Fruit fly (Drosophila melanogaster) whole organism, pupa: ENCODE measurements around the gene yin.

Experiments
- CG10348 ChIP-seq: fragments of 200-800 bp; sonication (Bioruptor generic); IDR thresholded peaks from 2 replicates; pipeline ENCODE4 v1.3.6; 2022; ENCODE audit warnings: missing biosample characterization, missing genetic modification characterization
- CG12605 ChIP-seq: fragments of 200-800 bp; sonication (Bioruptor generic); IDR thresholded peaks from 2 replicates; pipeline ENCODE4 v1.3.6; 2022; ENCODE audit warnings: missing biosample characterization, missing genetic modification characterization
- CG15710 ChIP-seq: fragments of 200-800 bp; sonication (Bioruptor generic); optimal IDR thresholded peaks from 2 replicates; lab custom pipeline; 2018; ENCODE audit warnings: missing biosample characterization, mild to moderate bottlenecking, missing genetic modification characterization, moderate library complexity
- CG17806 ChIP-seq: fragments of 200-800 bp; sonication (Bioruptor generic); optimal IDR thresholded peaks from 2 replicates; lab custom pipeline; 2018; ENCODE audit warnings: missing biosample characterization, mild to moderate bottlenecking, missing genetic modification characterization, moderate library complexity
- CG34367 ChIP-seq: fragments of 200-800 bp; sonication (Bioruptor generic); optimal IDR thresholded peaks from 2 replicates; lab custom pipeline; 2018; ENCODE audit warnings: missing biosample characterization, mild to moderate bottlenecking, missing genetic modification characterization
- CG4496 ChIP-seq: fragments of 200-800 bp; sonication (Bioruptor generic); IDR thresholded peaks from 3 replicates; pipeline ENCODE4 v1.3.6; 2022; ENCODE audit warnings: missing biosample characterization, missing genetic modification characterization
- CG8159 ChIP-seq: fragments of 200-800 bp; sonication (Bioruptor generic); optimal IDR thresholded peaks from 3 replicates; lab custom pipeline; 2018; ENCODE audit warnings: missing biosample characterization, mild to moderate bottlenecking, missing genetic modification characterization, moderate library complexity
- CG9948 ChIP-seq: fragments of 200-800 bp; sonication (Bioruptor generic); optimal IDR thresholded peaks from 2 replicates; lab custom pipeline; 2018; ENCODE audit warnings: missing biosample characterization, mild to moderate bottlenecking, missing genetic modification characterization, moderate library complexity
- fd96Ca ChIP-seq: fragments of 200-800 bp; sonication (Bioruptor generic); IDR thresholded peaks from 3 replicates; pipeline ENCODE4 v1.3.6; 2022; ENCODE audit warnings: missing biosample characterization, missing genetic modification characterization

DNA sequence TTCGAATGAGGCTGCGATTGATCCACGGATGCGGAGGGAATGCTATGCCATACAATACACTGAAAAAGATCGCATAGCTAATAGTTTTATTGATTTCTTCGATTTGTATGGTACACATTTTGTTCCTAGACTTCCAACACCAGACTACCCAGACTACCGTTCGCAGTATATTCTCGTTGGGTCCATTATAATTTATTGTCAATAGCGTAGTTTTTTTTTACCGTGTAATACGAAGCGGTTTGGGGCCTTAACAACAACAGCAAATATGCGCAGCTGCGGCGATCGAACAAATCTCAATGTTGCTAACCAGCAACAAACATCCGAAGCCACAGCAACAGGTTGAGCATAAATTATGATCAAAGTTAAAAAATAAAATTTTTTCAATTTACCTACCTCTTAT is 33.1 kb downstream of the yin start:
- peak; percentile 46 for TF ChIP-seq CG17806 (tag; lab: Kevin White, UChicago)
- TF ChIP-seq CG10348 (GFP tag; lab: Robert Waterston, UW): no peak
- peak; percentile 62 for TF ChIP-seq CG12605 (GFP tag; lab: Robert Waterston, UW)
- peak; percentile 55 for TF ChIP-seq CG15710 (tag; lab: Kevin White, UChicago)
- TF ChIP-seq CG34367: peak; percentile 17
- TF ChIP-seq CG8159 (tag; lab: Kevin White, UChicago): peak; percentile 41
- TF ChIP-seq CG9948: peak; percentile 44
- TF ChIP-seq fd96Ca (GFP tag; lab: Robert Waterston, UW): peak; percentile 83
- TF ChIP-seq CG4496: peak; percentile 85
